Fruit fly (Drosophila melanogaster): ENCODE data around the gene CG17219.

DNA sequence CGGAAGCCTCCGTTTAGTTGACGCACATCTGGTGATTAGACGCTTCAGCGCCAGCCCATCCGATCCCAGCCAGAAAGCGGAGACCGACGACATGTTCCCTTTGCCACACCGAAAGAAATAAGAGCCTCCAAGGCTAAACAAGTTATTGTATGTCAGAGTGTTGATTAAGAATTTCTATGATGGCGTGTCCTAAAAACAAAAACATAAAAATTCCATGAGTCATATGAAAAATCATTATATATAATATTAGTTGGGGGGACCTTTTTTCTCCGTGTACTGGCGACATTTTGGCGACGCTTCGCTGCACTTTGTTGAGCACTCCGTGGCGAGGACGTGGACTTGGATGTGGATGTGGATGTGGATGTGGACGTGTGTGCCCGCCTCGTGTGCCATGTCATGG is 16.3 kb upstream of the CG17219 start:
- TF ChIP-seq CG10348 (GFP tag; IDR thresholded peaks at IDR 0.05) (no peak), CG13204 (GFP tag; optimal IDR thresholded peaks at IDR 0.05) (no peak), Snoo (tag; optimal IDR thresholded peaks at IDR 0.05) (peak; percentile 12), CG32121 (GFP tag; IDR thresholded peaks at IDR 0.05) (peak; percentile 69), Pif1B (GFP tag; optimal IDR thresholded peaks at IDR 0.05) (peak; percentile 44), Ets98B (GFP tag; IDR thresholded peaks at IDR 0.05) (peak; percentile 80), CG17806 (tag; optimal IDR thresholded peaks at IDR 0.05) (peak; percentile 59), rn (GFP tag; IDR thresholded peaks at IDR 0.05) (no peak), fd96Ca (GFP tag; IDR thresholded peaks at IDR 0.05) (peak; percentile 74; the same call in 2 of the 3 replicates), CG14655 (GFP tag; optimal IDR thresholded peaks at IDR 0.05) (peak; percentile 81), EcR (GFP tag; optimal IDR thresholded peaks at IDR 0.05) (no peak)

Data from whole organism, pupa.